Fruit fly (Drosophila melanogaster) whole organism, embryonic: ENCODE results near the gene mRpL14.

Source experiments
- CG10147 ChIP-seq: fragments of 200-800 bp; sonication (Bioruptor generic); optimal IDR thresholded peaks from 2 replicates; lab custom pipeline; 2019; ENCODE audit warnings: missing biosample characterization, mild to moderate bottlenecking, missing genetic modification characterization, moderate library complexity
- CG10366 ChIP-seq: fragments of 200-800 bp; sonication (Bioruptor generic); IDR thresholded peaks from 2 replicates; pipeline ENCODE4 v1.3.6; 2022; ENCODE audit warnings: missing biosample characterization, missing genetic modification characterization
- CG11456 ChIP-seq: fragments of 200-800 bp; sonication (Bioruptor generic); IDR thresholded peaks from 3 replicates; pipeline ENCODE4 v1.3.6; 2022; ENCODE audit warnings: missing biosample characterization, missing genetic modification characterization
- CG12104 ChIP-seq: fragments of 200-800 bp; sonication (Bioruptor generic); optimal IDR thresholded peaks from 3 replicates; lab custom pipeline; 2016; ENCODE audit warnings: missing biosample characterization, missing genetic modification characterization
- CG12155 ChIP-seq: fragments of 200-800 bp; sonication (Bioruptor generic); optimal IDR thresholded peaks from 3 replicates; lab custom pipeline; 2016; ENCODE audit warnings: missing biosample characterization, missing genetic modification characterization
- CG12942 ChIP-seq: fragments of 200-800 bp; sonication (Bioruptor generic); optimal IDR thresholded peaks from 3 replicates; lab custom pipeline; 2016; ENCODE audit warnings: missing biosample characterization, missing genetic modification characterization
- CG14710 ChIP-seq: fragments of 200-800 bp; sonication (Bioruptor generic); optimal IDR thresholded peaks from 3 replicates; lab custom pipeline; 2019; ENCODE audit warnings: missing biosample characterization, mild to moderate bottlenecking, missing genetic modification characterization, moderate library complexity
- CG15011 ChIP-seq: fragments of 200-800 bp; sonication (Bioruptor generic); optimal IDR thresholded peaks from 3 replicates; lab custom pipeline; 2018; ENCODE audit warnings: missing biosample characterization, mild to moderate bottlenecking, missing genetic modification characterization
- CG1529 ChIP-seq: fragments of 200-800 bp; sonication (Bioruptor generic); optimal IDR thresholded peaks from 3 replicates; lab custom pipeline; 2018; ENCODE audit warnings: missing biosample characterization, missing genetic modification characterization
- CG17186 ChIP-seq: fragments of 200-800 bp; sonication (Bioruptor generic); optimal IDR thresholded peaks from 3 replicates; lab custom pipeline; 2017; ENCODE audit warnings: missing biosample characterization, missing genetic modification reagents, missing genetic modification characterization
- CG17328 ChIP-seq: fragments of 200-800 bp; sonication (Bioruptor generic); IDR thresholded peaks from 2 replicates; pipeline ENCODE4 v1.3.6; 2022; ENCODE audit warnings: missing biosample characterization, missing genetic modification characterization
- CG17829 ChIP-seq: fragments of 200-800 bp; optimal IDR thresholded peaks from 2 replicates; lab custom pipeline; 2019; ENCODE audit warnings: missing biosample characterization, mild to moderate bottlenecking, missing genetic modification characterization, moderate library complexity
- CG1832 ChIP-seq: fragments of 200-800 bp; sonication (Bioruptor generic); optimal IDR thresholded peaks from 2 replicates; lab custom pipeline; 2017; ENCODE audit warnings: missing biosample characterization, mild to moderate bottlenecking, missing genetic modification characterization, inconsistent platforms
- CG2120 ChIP-seq: fragments of 200-800 bp; sonication (Bioruptor generic); optimal IDR thresholded peaks from 3 replicates; lab custom pipeline; 2016; ENCODE audit warnings: missing biosample characterization, missing genetic modification characterization
- CG30403 ChIP-seq: fragments of 200-800 bp; sonication (Bioruptor generic); optimal IDR thresholded peaks from 3 replicates; lab custom pipeline; 2016; ENCODE audit warnings: missing biosample characterization, missing genetic modification characterization
- CG32532 ChIP-seq: fragments of 200-800 bp; sonication (Bioruptor generic); IDR thresholded peaks from 2 replicates; pipeline ENCODE4 v1.3.6; 2022; ENCODE audit warnings: missing biosample characterization, missing genetic modification characterization
- CG4820 ChIP-seq: fragments of 200-800 bp; sonication (Bioruptor generic); optimal IDR thresholded peaks from 3 replicates; lab custom pipeline; 2016; ENCODE audit warnings: missing biosample characterization, missing genetic modification characterization
- CG6654 ChIP-seq: fragments of 200-800 bp; sonication (Bioruptor generic); optimal IDR thresholded peaks from 2 replicates; lab custom pipeline; 2017; ENCODE audit warnings: missing biosample characterization, mild to moderate bottlenecking, missing genetic modification characterization
- CG6791 ChIP-seq: fragments of 200-800 bp; sonication (Bioruptor generic); IDR thresholded peaks from 3 replicates; pipeline ENCODE4 v1.3.6; 2022; ENCODE audit warnings: missing biosample characterization, missing genetic modification characterization; ENCODE audit not compliant: partially characterized antibody
- CG8089 ChIP-seq: fragments of 200-800 bp; sonication (Bioruptor generic); optimal IDR thresholded peaks from 3 replicates; lab custom pipeline; 2016; ENCODE audit warnings: missing biosample characterization, missing genetic modification characterization
- CG8765 ChIP-seq: fragments of 200-800 bp; sonication (Bioruptor generic); IDR thresholded peaks from 2 replicates; pipeline ENCODE4 v1.3.6; 2022; ENCODE audit warnings: missing biosample characterization, missing genetic modification characterization
- CG8924 ChIP-seq: fragments of 200-800 bp; optimal IDR thresholded peaks from 3 replicates; lab custom pipeline; 2019; ENCODE audit warnings: missing biosample characterization, mild to moderate bottlenecking, missing genetic modification characterization, moderate library complexity
- CG9609 ChIP-seq: fragments of 200-800 bp; sonication (Bioruptor generic); optimal IDR thresholded peaks from 3 replicates; lab custom pipeline; 2016; ENCODE audit warnings: missing biosample characterization, missing genetic modification characterization
- Drgx ChIP-seq: fragments of 200-800 bp; sonication (Bioruptor generic); IDR thresholded peaks from 2 replicates; pipeline ENCODE4 v1.3.6; 2022; ENCODE audit warnings: missing biosample characterization, missing genetic modification characterization
- Fer2 ChIP-seq: fragments of 200-800 bp; sonication (Bioruptor generic); optimal IDR thresholded peaks from 2 replicates; lab custom pipeline; 2018; ENCODE audit warnings: missing biosample characterization, mild to moderate bottlenecking, missing genetic modification characterization, moderate library complexity
- Gsc ChIP-seq: fragments of 200-800 bp; sonication (Bioruptor generic); IDR thresholded peaks from 2 replicates; pipeline ENCODE4 v1.3.6; 2022; ENCODE audit warnings: missing biosample characterization, missing genetic modification characterization
- H2.0 ChIP-seq: fragments of 200-800 bp; sonication (Bioruptor generic); IDR thresholded peaks from 2 replicates; pipeline ENCODE4 v1.3.6; 2022; ENCODE audit warnings: missing biosample characterization, missing genetic modification characterization
- HLHmδ ChIP-seq: fragments of 200-800 bp; sonication (Bioruptor generic); optimal IDR thresholded peaks from 2 replicates; lab custom pipeline; 2018; ENCODE audit warnings: missing biosample characterization, mild to moderate bottlenecking, missing genetic modification characterization, moderate library complexity
- HmgZ ChIP-seq: fragments of 200-800 bp; sonication (Bioruptor generic); optimal IDR thresholded peaks from 2 replicates; lab custom pipeline; 2018; ENCODE audit warnings: missing biosample characterization, mild to moderate bottlenecking, missing genetic modification characterization
- NC2α ChIP-seq: fragments of 200-800 bp; sonication (Bioruptor generic); optimal IDR thresholded peaks from 2 replicates; lab custom pipeline; 2016; ENCODE audit warnings: missing biosample characterization, missing genetic modification characterization
- NK7.1 ChIP-seq: fragments of 200-800 bp; sonication (Bioruptor generic); optimal IDR thresholded peaks from 3 replicates; lab custom pipeline; 2016; ENCODE audit warnings: missing biosample characterization, missing genetic modification characterization
- Nf-YB ChIP-seq: fragments of 200-800 bp; sonication (Bioruptor generic); optimal IDR thresholded peaks from 3 replicates; lab custom pipeline; 2019; ENCODE audit warnings: missing biosample characterization, mild to moderate bottlenecking, missing genetic modification characterization, moderate library complexity
- Oaz ChIP-seq: fragments of 200-800 bp; sonication (Bioruptor generic); IDR thresholded peaks from 2 replicates; pipeline ENCODE4 v1.3.6; 2022; ENCODE audit warnings: missing biosample characterization, missing genetic modification characterization
- Usf ChIP-seq: fragments of 200-800 bp; sonication (Bioruptor generic); optimal IDR thresholded peaks from 2 replicates; lab custom pipeline; 2017; ENCODE audit warnings: missing genotype, missing biosample characterization, missing genetic modification characterization
- amos ChIP-seq: fragments of 200-800 bp; sonication (Bioruptor generic); IDR thresholded peaks from 2 replicates; pipeline ENCODE4 v1.3.6; 2022; ENCODE audit warnings: missing biosample characterization, missing genetic modification characterization; ENCODE audit not compliant: partially characterized antibody
- ase ChIP-seq: fragments of 200-800 bp; sonication (Bioruptor generic); IDR thresholded peaks from 3 replicates; pipeline ENCODE4 v1.3.6; 2022; ENCODE audit warnings: missing biosample characterization, missing genetic modification characterization
- ci ChIP-seq: fragments of 200-800 bp; sonication (Bioruptor generic); IDR thresholded peaks from 3 replicates; pipeline ENCODE4 v1.3.6; 2022; ENCODE audit warnings: missing biosample characterization, missing genetic modification characterization
- dm ChIP-seq: fragments of 200-800 bp; sonication (Bioruptor generic); optimal IDR thresholded peaks from 3 replicates; lab custom pipeline; 2016; ENCODE audit warnings: missing biosample characterization, missing genetic modification characterization
- exex ChIP-seq: fragments of 200-800 bp; sonication (Bioruptor generic); optimal IDR thresholded peaks from 4 replicates; lab custom pipeline; 2018; ENCODE audit warnings: missing biosample characterization, mild to moderate bottlenecking, missing genetic modification characterization, moderate library complexity
- fd3F ChIP-seq: fragments of 200-800 bp; sonication (Bioruptor generic); optimal IDR thresholded peaks from 2 replicates; lab custom pipeline; 2018; ENCODE audit warnings: missing biosample characterization, mild to moderate bottlenecking, missing genetic modification characterization, moderate library complexity
- fd64A ChIP-seq: fragments of 200-800 bp; sonication (Bioruptor generic); optimal IDR thresholded peaks from 3 replicates; lab custom pipeline; 2018; ENCODE audit warnings: missing biosample characterization, mild to moderate bottlenecking, missing genetic modification characterization
- gce ChIP-seq: fragments of 200-800 bp; sonication (Bioruptor generic); IDR thresholded peaks from 3 replicates; pipeline ENCODE4 v1.3.6; 2022; ENCODE audit warnings: missing biosample characterization, missing genetic modification characterization
- gfzf ChIP-seq: fragments of 200-800 bp; sonication (Bioruptor generic); optimal IDR thresholded peaks from 2 replicates; lab custom pipeline; 2016; ENCODE audit warnings: missing biosample characterization, mild to moderate bottlenecking, missing genetic modification characterization, moderate library complexity
- klu ChIP-seq: fragments of 200-800 bp; sonication (Bioruptor generic); IDR thresholded peaks from 2 replicates; pipeline ENCODE4 v1.3.6; 2022; ENCODE audit warnings: missing biosample characterization, missing genetic modification characterization
- pnt ChIP-seq: fragments of 200-800 bp; sonication (Bioruptor generic); optimal IDR thresholded peaks from 3 replicates; lab custom pipeline; 2016; ENCODE audit warnings: missing biosample characterization, missing genetic modification characterization
- pros ChIP-seq: fragments of 200-800 bp; sonication (Bioruptor generic); optimal IDR thresholded peaks from 3 replicates; lab custom pipeline; 2019; ENCODE audit warnings: missing biosample characterization, mild to moderate bottlenecking, missing genetic modification characterization, moderate library complexity
- salm ChIP-seq: fragments of 200-800 bp; sonication (Bioruptor generic); optimal IDR thresholded peaks from 2 replicates; lab custom pipeline; 2018; ENCODE audit warnings: missing biosample characterization, mild to moderate bottlenecking, missing genetic modification characterization
- stc ChIP-seq: fragments of 200-800 bp; sonication (Bioruptor generic); IDR thresholded peaks from 2 replicates; pipeline ENCODE4 v1.3.6; 2022; ENCODE audit warnings: missing biosample characterization, missing genetic modification characterization
- trem ChIP-seq: fragments of 200-800 bp; optimal IDR thresholded peaks from 3 replicates; lab custom pipeline; 2019; ENCODE audit warnings: missing biosample characterization, mild to moderate bottlenecking, missing genetic modification characterization, moderate library complexity
- yki ChIP-seq: fragments of >200 bp; optimal IDR thresholded peaks from 3 replicates; lab custom pipeline; 2018

Gene mRpL14

dm6 chrX:2297428-2298200 is 46.8 kb downstream of the mRpL14 start (continued):
- TF ChIP-seq stc (GFP tag; lab: Robert Waterston, UW) (peak; percentile 98), CG8765 (peak; percentile 91), Usf (peak; percentile 95), CG14710 (tag; lab: Kevin White, UChicago) (peak; percentile 95), CG32532 (peak; percentile 98), HLHmδ (no peak), CG10147 (GFP tag; lab: Kevin White, UChicago) (peak; percentile 97), Oaz (GFP tag; lab: Robert Waterston, UW) (peak; percentile 95), exex (tag; lab: Kevin White, UChicago) (peak; percentile 89), CG10366 (GFP tag; lab: Robert Waterston, UW) (peak; percentile 99), CG11456 (GFP tag; lab: Robert Waterston, UW) (peak; percentile 98), klu (GFP tag; lab: Robert Waterston, UW) (peak; percentile 95), CG1529 (GFP tag; lab: Kevin White, UChicago) (peak; percentile 99), CG30403 (peak; percentile 99), ase (GFP tag; lab: Robert Waterston, UW) (peak; percentile 98), pros (GFP tag; lab: Kevin White, UChicago) (peak; percentile 60), CG6791 (GFP tag; lab: Robert Waterston, UW) (no peak), CG12104 (GFP tag; lab: Kevin White, UChicago) (peak; percentile 96), CG17186 (peak; percentile 95), HmgZ (tag; lab: Kevin White, UChicago) (peak; percentile 99), CG9609 (GFP tag; lab: Kevin White, UChicago) (peak; percentile 99), CG17328 (GFP tag; lab: Robert Waterston, UW) (peak; percentile 99), CG2120 (peak; percentile 99), ci (GFP tag; lab: Robert Waterston, UW) (peak; percentile 99), CG12155 (GFP tag; lab: Kevin White, UChicago) (peak; percentile 97), gce (GFP tag; lab: Robert Waterston, UW) (peak; percentile 98), CG1832 (GFP tag; lab: Kevin White, UChicago) (no peak), gfzf (peak; percentile 41), fd3F (GFP tag; lab: Kevin White, UChicago) (peak; percentile 96), CG4820 (GFP tag; lab: Kevin White, UChicago) (peak; percentile 98), Nf-YB (GFP tag; lab: Kevin White, UChicago) (peak; percentile 87), pnt (GFP tag; lab: Kevin White, UChicago) (peak; percentile 99), NK7.1 (peak; percentile 97), Fer2 (tag; lab: Kevin White, UChicago) (peak; percentile 93), CG6654 (GFP tag; lab: Kevin White, UChicago) (peak; percentile 92), CG8924 (tag; lab: Kevin White, UChicago) (peak; percentile 99), Drgx (peak; percentile 97), H2.0 (GFP tag; lab: Robert Waterston, UW) (peak; percentile 98), amos (no peak), CG15011 (peak; percentile 96), Gsc (peak; percentile 95), CG17829 (tag; lab: Kevin White, UChicago) (peak; percentile 97), salm (peak; percentile 98), fd64A (GFP tag; lab: Kevin White, UChicago) (peak; percentile 99), NC2α (peak; percentile 98), yki (lab: Kevin White, UChicago) (no peak), trem (tag; lab: Kevin White, UChicago) (peak; percentile 94), dm (peak; percentile 98), CG12942 (GFP tag; lab: Kevin White, UChicago) (peak; percentile 99), CG8089 (peak; percentile 99)
